Fruit fly (Drosophila melanogaster) whole organism, embryonic: Measurements from ENCODE around the gene CG8119.

ENCODE experiments used
- ATbp ChIP-seq: fragments of 200-800 bp; sonication (Bioruptor generic); optimal IDR thresholded peaks from 2 replicates; lab custom pipeline; 2017; ENCODE audit warnings: missing biosample characterization, mild to moderate bottlenecking, missing genetic modification characterization, missing genetic modification reagents
- Aef1 ChIP-seq: fragments of 200-800 bp; sonication (Bioruptor generic); IDR thresholded peaks from 3 replicates; pipeline ENCODE4 v1.3.6; 2022; ENCODE audit warnings: missing biosample characterization, missing genetic modification characterization
- BEAF-32 ChIP-seq: fragments of 200-800 bp; sonication (Bioruptor generic); optimal IDR thresholded peaks from 3 replicates; lab custom pipeline; 2017; ENCODE audit warnings: missing biosample characterization, missing genetic modification characterization, mild to moderate bottlenecking, moderate library complexity, missing genetic modification reagents
- Bgb ChIP-seq: fragments of 200-800 bp; sonication (Bioruptor generic); IDR thresholded peaks from 2 replicates; pipeline ENCODE4 v1.3.6; 2022; ENCODE audit warnings: missing biosample characterization, missing genetic modification characterization; ENCODE audit not compliant: partially characterized antibody
- Bteb2 ChIP-seq: fragments of 200-800 bp; sonication (Bioruptor generic); optimal IDR thresholded peaks from 2 replicates; lab custom pipeline; 2016; ENCODE audit warnings: missing biosample characterization, missing genetic modification characterization
- C15 ChIP-seq: fragments of 200-800 bp; sonication (Bioruptor generic); IDR thresholded peaks from 3 replicates; pipeline ENCODE4 v1.3.6; 2022; ENCODE audit warnings: missing biosample characterization, missing genetic modification characterization
- CG10274 ChIP-seq: fragments of 200-800 bp; sonication (Bioruptor generic); optimal IDR thresholded peaks from 3 replicates; lab custom pipeline; 2017; ENCODE audit warnings: missing biosample characterization, mild to moderate bottlenecking, missing genetic modification characterization
- CG12155 ChIP-seq: fragments of 200-800 bp; sonication (Bioruptor generic); optimal IDR thresholded peaks from 3 replicates; lab custom pipeline; 2016; ENCODE audit warnings: missing biosample characterization, missing genetic modification characterization
- CG12236 ChIP-seq: fragments of 200-800 bp; sonication (Bioruptor generic); optimal IDR thresholded peaks from 2 replicates; lab custom pipeline; 2016; ENCODE audit warnings: missing biosample characterization, missing genetic modification characterization
- CG1647 ChIP-seq: fragments of 200-800 bp; sonication (Bioruptor generic); optimal IDR thresholded peaks from 3 replicates; lab custom pipeline; 2016; ENCODE audit warnings: missing biosample characterization, missing genetic modification characterization
- CG17568 ChIP-seq: fragments of 200-800 bp; sonication (Bioruptor generic); optimal IDR thresholded peaks from 2 replicates; lab custom pipeline; 2018; ENCODE audit warnings: missing biosample characterization, mild to moderate bottlenecking, missing genetic modification characterization, moderate library complexity
- CG2875 ChIP-seq: fragments of 200-800 bp; sonication (Bioruptor generic); optimal IDR thresholded peaks from 2 replicates; lab custom pipeline; 2017; ENCODE audit warnings: missing biosample characterization, mild to moderate bottlenecking, missing genetic modification characterization, missing genetic modification reagents
- CG3065 ChIP-seq: fragments of 200-800 bp; sonication (Bioruptor generic); optimal IDR thresholded peaks from 2 replicates; lab custom pipeline; 2016; ENCODE audit warnings: missing biosample characterization, missing genetic modification characterization
- CG31388 ChIP-seq: fragments of 200-800 bp; sonication (Bioruptor generic); optimal IDR thresholded peaks from 2 replicates; lab custom pipeline; 2016; ENCODE audit warnings: missing biosample characterization, missing genetic modification characterization
- CG3838 ChIP-seq: fragments of 200-800 bp; sonication (Bioruptor generic); optimal IDR thresholded peaks from 3 replicates; lab custom pipeline; 2016; ENCODE audit warnings: missing biosample characterization, missing genetic modification characterization
- CG4617 ChIP-seq: fragments of 200-800 bp; sonication (Bioruptor generic); optimal IDR thresholded peaks from 3 replicates; lab custom pipeline; 2016; ENCODE audit warnings: missing biosample characterization, missing genetic modification characterization, borderline replicate concordance
- CG6765 ChIP-seq: fragments of 200-800 bp; sonication (Bioruptor generic); optimal IDR thresholded peaks from 3 replicates; lab custom pipeline; 2017; ENCODE audit warnings: missing biosample characterization, mild to moderate bottlenecking, missing genetic modification characterization
- CG6791 ChIP-seq: fragments of 200-800 bp; sonication (Bioruptor generic); IDR thresholded peaks from 3 replicates; pipeline ENCODE4 v1.3.6; 2022; ENCODE audit warnings: missing biosample characterization, missing genetic modification characterization; ENCODE audit not compliant: partially characterized antibody
- CG7963 ChIP-seq: fragments of 200-800 bp; sonication (Bioruptor generic); IDR thresholded peaks from 3 replicates; pipeline ENCODE4 v1.3.6; 2022; ENCODE audit warnings: missing biosample characterization, missing genetic modification characterization; ENCODE audit not compliant: partially characterized antibody
- CG9932 ChIP-seq: fragments of 200-800 bp; sonication (Bioruptor generic); IDR thresholded peaks from 2 replicates; pipeline ENCODE4 v1.3.6; 2022; ENCODE audit warnings: missing biosample characterization, missing genetic modification characterization
- CrebB ChIP-seq: fragments of 200-800 bp; sonication (Bioruptor generic); optimal IDR thresholded peaks from 3 replicates; lab custom pipeline; 2018; ENCODE audit warnings: missing biosample characterization, mild to moderate bottlenecking, missing genetic modification characterization
- Fer3 ChIP-seq: fragments of 200-800 bp; sonication (Bioruptor generic); optimal IDR thresholded peaks from 2 replicates; lab custom pipeline; 2018; ENCODE audit warnings: missing biosample characterization, mild to moderate bottlenecking, missing genetic modification characterization, moderate library complexity
- Gsc ChIP-seq: fragments of 200-800 bp; sonication (Bioruptor generic); IDR thresholded peaks from 2 replicates; pipeline ENCODE4 v1.3.6; 2022; ENCODE audit warnings: missing biosample characterization, missing genetic modification characterization
- Hey ChIP-seq: fragments of 200-800 bp; sonication (Bioruptor generic); optimal IDR thresholded peaks from 3 replicates; lab custom pipeline; 2018; ENCODE audit warnings: missing biosample characterization, mild to moderate bottlenecking, missing genetic modification characterization
- MBD-R2 ChIP-seq: fragments of 200-800 bp; sonication (Bioruptor generic); IDR thresholded peaks from 2 replicates; pipeline ENCODE4 v1.3.6; 2022; ENCODE audit warnings: missing biosample characterization, missing genetic modification characterization
- Mrtf ChIP-seq: fragments of 200-800 bp; sonication (Bioruptor generic); IDR thresholded peaks from 3 replicates; pipeline ENCODE4 v1.3.6; 2022; ENCODE audit warnings: missing biosample characterization, missing genetic modification characterization
- Scr ChIP-seq: fragments of 200-800 bp; sonication (Bioruptor generic); IDR thresholded peaks from 2 replicates; pipeline ENCODE4 v1.3.6; 2022; ENCODE audit warnings: missing biosample characterization, missing genetic modification characterization; ENCODE audit not compliant: partially characterized antibody
- Sin3A ChIP-seq: fragments of >200 bp; optimal IDR thresholded peaks from 2 replicates; lab custom pipeline; 2018
- Stat92E ChIP-seq, 3 experiments: fragments of >200 bp in 2 of 3; fragments of 200-800 bp in 1 of 3; sonication (Bioruptor generic) in 1 of 3; optimal IDR thresholded peaks; 2 replicates each; lab custom pipeline; 2017 to 2019; ENCODE audit warnings: missing biosample characterization in 3 of 3, missing genetic modification characterization in 3 of 3, mild to moderate bottlenecking in 1 of 3, moderate library complexity in 1 of 3
- Usf ChIP-seq: fragments of 200-800 bp; sonication (Bioruptor generic); optimal IDR thresholded peaks from 2 replicates; lab custom pipeline; 2017; ENCODE audit warnings: missing genotype, missing biosample characterization, missing genetic modification characterization
- Vsx1 ChIP-seq: fragments of 200-800 bp; sonication (Bioruptor generic); optimal IDR thresholded peaks from 2 replicates; lab custom pipeline; 2017; ENCODE audit warnings: missing biosample characterization, mild to moderate bottlenecking, missing genetic modification characterization, missing genetic modification reagents
- bcd ChIP-seq: fragments of 200-800 bp; sonication (Bioruptor generic); optimal IDR thresholded peaks from 2 replicates; lab custom pipeline; 2017; ENCODE audit warnings: missing biosample characterization, mild to moderate bottlenecking, missing genetic modification characterization
- cad ChIP-seq: fragments of >200 bp; optimal IDR thresholded peaks from 2 replicates; lab custom pipeline; 2017; ENCODE audit warnings: missing biosample characterization, missing genetic modification characterization
- ci ChIP-seq: fragments of 200-800 bp; sonication (Bioruptor generic); IDR thresholded peaks from 3 replicates; pipeline ENCODE4 v1.3.6; 2022; ENCODE audit warnings: missing biosample characterization, missing genetic modification characterization
- corto ChIP-seq: fragments of 200-800 bp; sonication (Bioruptor generic); optimal IDR thresholded peaks from 2 replicates; lab custom pipeline; 2016; ENCODE audit warnings: missing biosample characterization, mild to moderate bottlenecking, missing genetic modification characterization, moderate library complexity
- dm ChIP-seq: fragments of 200-800 bp; sonication (Bioruptor generic); optimal IDR thresholded peaks from 3 replicates; lab custom pipeline; 2016; ENCODE audit warnings: missing biosample characterization, missing genetic modification characterization
- dpn ChIP-seq, 2 experiments: fragments of 200-800 bp; sonication (Bioruptor generic); optimal IDR thresholded peaks; 3 replicates each; lab custom pipeline; 2016; ENCODE audit warnings: missing biosample characterization in 2 of 2, missing genetic modification characterization in 2 of 2
- ewg ChIP-seq: fragments of 200-800 bp; sonication (Bioruptor generic); optimal IDR thresholded peaks from 3 replicates; lab custom pipeline; 2017; ENCODE audit warnings: mild to moderate bottlenecking, missing biosample characterization, missing genetic modification reagents, missing genetic modification characterization
- eyg ChIP-seq: fragments of 200-800 bp; sonication (Bioruptor generic); optimal IDR thresholded peaks from 3 replicates; lab custom pipeline; 2016; ENCODE audit warnings: missing biosample characterization, missing genetic modification characterization
- fd102C ChIP-seq: fragments of 200-800 bp; sonication (Bioruptor generic); optimal IDR thresholded peaks from 2 replicates; lab custom pipeline; 2018; ENCODE audit warnings: missing biosample characterization, mild to moderate bottlenecking, missing genetic modification characterization, moderate library complexity
- fd64A ChIP-seq: fragments of 200-800 bp; sonication (Bioruptor generic); optimal IDR thresholded peaks from 3 replicates; lab custom pipeline; 2018; ENCODE audit warnings: missing biosample characterization, mild to moderate bottlenecking, missing genetic modification characterization
- ftz-f1 ChIP-seq: fragments of 200-800 bp; sonication (Bioruptor generic); optimal IDR thresholded peaks from 2 replicates; lab custom pipeline; 2016; ENCODE audit warnings: missing biosample characterization, missing genetic modification characterization
- gfzf ChIP-seq: fragments of 200-800 bp; sonication (Bioruptor generic); optimal IDR thresholded peaks from 2 replicates; lab custom pipeline; 2016; ENCODE audit warnings: missing biosample characterization, mild to moderate bottlenecking, missing genetic modification characterization, moderate library complexity
- lmd ChIP-seq: fragments of 200-800 bp; sonication (Bioruptor generic); IDR thresholded peaks from 2 replicates; pipeline ENCODE4 v1.3.6; 2022; ENCODE audit warnings: missing biosample characterization, missing genetic modification characterization
- phol ChIP-seq: fragments of 200-800 bp; sonication (Bioruptor generic); optimal IDR thresholded peaks from 3 replicates; lab custom pipeline; 2018; ENCODE audit warnings: missing biosample characterization, mild to moderate bottlenecking, missing genetic modification characterization, moderate library complexity
- scrt ChIP-seq: fragments of 200-800 bp; sonication (Bioruptor generic); optimal IDR thresholded peaks from 2 replicates; lab custom pipeline; 2018; ENCODE audit warnings: missing biosample characterization, mild to moderate bottlenecking, missing genetic modification characterization, moderate library complexity
- shn ChIP-seq: fragments of 200-800 bp; sonication (Bioruptor generic); optimal IDR thresholded peaks from 3 replicates; lab custom pipeline; 2016; ENCODE audit warnings: missing biosample characterization, missing genetic modification characterization
- sima ChIP-seq: fragments of 200-800 bp; sonication (Bioruptor generic); optimal IDR thresholded peaks from 2 replicates; lab custom pipeline; 2016; ENCODE audit warnings: missing biosample characterization, missing genetic modification characterization
- slbo ChIP-seq: fragments of 200-800 bp; sonication (Bioruptor generic); IDR thresholded peaks from 2 replicates; pipeline ENCODE4 v1.3.6; 2022; ENCODE audit warnings: missing biosample characterization, missing genetic modification characterization
- wdn ChIP-seq: fragments of 200-800 bp; sonication (Bioruptor generic); IDR thresholded peaks from 2 replicates; pipeline ENCODE4 v1.3.6; 2022; ENCODE audit warnings: missing biosample characterization, missing genetic modification characterization

Gene CG8119

DNA sequence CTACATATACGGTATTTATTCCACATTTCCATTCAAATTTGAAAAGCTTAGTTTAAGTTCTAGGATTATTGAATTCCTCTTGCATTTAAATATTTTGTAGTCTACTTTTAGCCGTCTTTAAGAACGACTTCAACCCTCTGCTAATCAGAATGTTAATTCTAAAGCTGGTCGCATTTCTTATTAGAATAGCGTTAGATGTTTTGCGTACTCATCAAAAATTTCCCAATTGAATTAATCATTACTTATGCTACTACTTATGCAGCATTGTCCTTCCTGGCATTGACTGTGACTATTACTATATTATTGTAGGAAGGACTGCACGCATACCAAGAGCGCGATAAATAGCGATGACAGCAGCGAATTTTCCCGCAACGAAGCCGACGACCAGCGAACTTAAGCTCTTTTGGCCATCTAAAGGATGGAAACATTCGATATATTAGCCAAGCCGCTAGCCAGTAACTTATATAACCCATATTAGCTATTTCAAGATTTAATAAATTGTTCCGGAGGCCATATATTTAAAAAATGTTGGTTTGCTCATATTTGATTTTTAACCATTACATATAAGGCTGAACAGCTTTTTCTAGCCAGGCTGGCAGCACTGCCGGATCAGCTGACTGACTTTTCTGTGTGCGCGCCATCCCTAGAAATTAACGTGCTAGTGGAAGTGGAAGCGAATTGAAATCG is 34.6 kb downstream of the CG8119 start, which contains the start of gene CG8128 (continued):
- TF ChIP-seq sima (GFP tag; lab: Kevin White, UChicago), result no peak
- TF ChIP-seq BEAF-32 (GFP tag; lab: Kevin White, UChicago), result peak; percentile 50
- TF ChIP-seq CG12236, result no peak
- TF ChIP-seq wdn (GFP tag; lab: Robert Waterston, UW), result no peak
- no peak for TF ChIP-seq CG7963 (GFP tag; lab: Robert Waterston, UW)
- no peak for TF ChIP-seq CG3065
- TF ChIP-seq CG6791 (GFP tag; lab: Robert Waterston, UW), result no peak
- TF ChIP-seq fd102C (GFP tag; lab: Kevin White, UChicago), result no peak
- peak; percentile 15 for TF ChIP-seq phol (tag; lab: Kevin White, UChicago)
- TF ChIP-seq bcd (GFP tag; lab: Kevin White, UChicago), result no peak
- no peak for TF ChIP-seq CrebB (tag; lab: Kevin White, UChicago)
- no peak for TF ChIP-seq Usf (GFP tag; lab: Kevin White, UChicago)
- no peak for TF ChIP-seq scrt
- no peak for TF ChIP-seq Fer3 (tag; lab: Kevin White, UChicago)
- TF ChIP-seq CG2875, result no peak
- TF ChIP-seq Bteb2 (GFP tag; lab: Kevin White, UChicago), result no peak
- TF ChIP-seq eyg (GFP tag; lab: Kevin White, UChicago), result no peak
- no peak for TF ChIP-seq CG17568 (GFP tag; lab: Kevin White, UChicago)
- TF ChIP-seq shn (GFP tag; lab: Kevin White, UChicago), result no peak
- no peak for TF ChIP-seq Scr (GFP tag; lab: Robert Waterston, UW)
- no peak for TF ChIP-seq CG4617
- no peak for TF ChIP-seq Stat92E (GFP tag; optimal IDR thresholded peaks at IDR 0.05; lab: Kevin White, UChicago)
- no peak for TF ChIP-seq C15 (GFP tag; lab: Robert Waterston, UW)
- TF ChIP-seq cad (GFP tag; lab: Kevin White, UChicago), result no peak
- TF ChIP-seq Aef1, result no peak
- TF ChIP-seq corto (GFP tag; lab: Kevin White, UChicago), result no peak
- TF ChIP-seq gfzf (GFP tag; lab: Kevin White, UChicago), result no peak
- TF ChIP-seq CG31388 (GFP tag; lab: Kevin White, UChicago), result no peak
- peak; percentile 42 for TF ChIP-seq Sin3A
- no peak for TF ChIP-seq Gsc
- no peak for TF ChIP-seq ATbp (GFP tag; lab: Kevin White, UChicago)
- no peak for TF ChIP-seq Mrtf (GFP tag; lab: Robert Waterston, UW)
- TF ChIP-seq CG9932, result peak; percentile 18; the same call in 1 of the 2 replicates
- TF ChIP-seq lmd (GFP tag; lab: Robert Waterston, UW), result no peak; the same call in 1 of the 2 replicates
- TF ChIP-seq Hey (tag; lab: Kevin White, UChicago), result no peak
- no peak for TF ChIP-seq CG6765 (GFP tag; lab: Kevin White, UChicago)
- no peak for TF ChIP-seq Bgb (GFP tag; lab: Robert Waterston, UW)
- TF ChIP-seq slbo (GFP tag; lab: Robert Waterston, UW), result peak; percentile 18; the same call in 1 of the 2 replicates
- TF ChIP-seq ci (GFP tag; lab: Robert Waterston, UW), result no peak
- TF ChIP-seq ftz-f1 (GFP tag; lab: Kevin White, UChicago), result no peak
- TF ChIP-seq CG3838, result no peak
- peak; percentile 6 for TF ChIP-seq CG1647
- peak; percentile 4 for TF ChIP-seq ewg
- TF ChIP-seq dm (GFP tag; lab: Kevin White, UChicago), result no peak
- no peak for TF ChIP-seq dpn (GFP tag; optimal IDR thresholded peaks at IDR 0.05; lab: Kevin White, UChicago)
- no peak for TF ChIP-seq CG10274 (GFP tag; lab: Kevin White, UChicago)
- TF ChIP-seq fd64A (GFP tag; lab: Kevin White, UChicago), result no peak
- no peak for TF ChIP-seq CG12155 (GFP tag; lab: Kevin White, UChicago)
- no peak; the same call in 1 of the 2 replicates for TF ChIP-seq MBD-R2 (GFP tag; lab: Robert Waterston, UW)
- no peak for TF ChIP-seq Vsx1 (GFP tag; lab: Kevin White, UChicago)
